Fruit fly (Drosophila melanogaster): ENCODE data around the gene borr.

Gene borr

DNA sequence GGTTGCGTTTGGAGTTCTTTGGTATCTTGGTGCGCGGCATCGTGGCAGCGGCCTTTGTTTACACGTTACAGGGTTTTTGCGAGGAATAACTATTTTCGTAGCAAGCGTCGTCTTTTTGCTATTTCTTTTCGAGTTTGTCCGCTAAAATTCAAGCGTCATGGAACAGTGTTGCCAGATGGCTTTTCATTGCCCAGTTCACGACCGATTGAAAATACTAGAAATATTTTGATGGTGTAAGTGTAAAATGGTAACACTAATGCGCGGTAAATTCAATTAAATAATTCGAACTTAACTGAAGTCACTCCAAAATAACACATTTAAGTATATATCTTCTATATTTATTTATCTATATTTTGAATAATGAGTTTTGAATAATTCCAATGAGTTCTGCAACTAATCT lies at the start of gene borr:
borr (minus strand) TSS at position 172 of the 400 bp plus-strand sequence.
- TF ChIP-seq Sox14 (GFP tag; optimal IDR thresholded peaks at IDR 0.05) = no peak
- TF ChIP-seq Eip78C (GFP tag) = peak; percentile 22

DNA sequence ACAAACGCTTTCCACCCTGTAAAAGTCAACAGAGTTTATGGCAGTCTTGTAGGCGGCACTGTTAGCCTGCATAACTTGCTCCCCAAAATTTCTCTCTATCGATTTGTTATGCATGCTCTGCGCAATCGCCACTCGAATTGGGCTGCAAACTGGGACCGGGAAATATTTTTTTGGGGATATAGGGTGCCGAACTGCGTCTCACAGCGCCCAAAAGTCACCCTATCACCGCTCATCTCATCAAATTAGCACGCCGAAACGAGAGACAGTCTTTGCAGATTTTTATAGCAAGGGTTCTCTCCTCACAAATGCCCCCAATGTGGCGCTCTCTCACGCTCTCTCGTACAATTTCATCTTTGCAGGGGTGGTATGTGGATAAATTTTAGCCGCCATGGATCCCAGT lies 19.2 kb upstream of the borr start:
- no peak for TF ChIP-seq Sox15 (GFP tag; optimal IDR thresholded peaks at IDR 0.05)
- TF ChIP-seq Hr4 (GFP tag; optimal IDR thresholded peaks at IDR 0.05) = no peak
- TF ChIP-seq CG8632 (GFP tag; optimal IDR thresholded peaks at IDR 0.05) = no peak
- TF ChIP-seq acj6 (GFP tag; optimal IDR thresholded peaks at IDR 0.05) = no peak
- no peak for TF ChIP-seq CG11762 (GFP tag; optimal IDR thresholded peaks at IDR 0.05; ENCODE audit: insufficient read depth)
- no peak for TF ChIP-seq CG1621 (tag; optimal IDR thresholded peaks at IDR 0.05)

DNA sequence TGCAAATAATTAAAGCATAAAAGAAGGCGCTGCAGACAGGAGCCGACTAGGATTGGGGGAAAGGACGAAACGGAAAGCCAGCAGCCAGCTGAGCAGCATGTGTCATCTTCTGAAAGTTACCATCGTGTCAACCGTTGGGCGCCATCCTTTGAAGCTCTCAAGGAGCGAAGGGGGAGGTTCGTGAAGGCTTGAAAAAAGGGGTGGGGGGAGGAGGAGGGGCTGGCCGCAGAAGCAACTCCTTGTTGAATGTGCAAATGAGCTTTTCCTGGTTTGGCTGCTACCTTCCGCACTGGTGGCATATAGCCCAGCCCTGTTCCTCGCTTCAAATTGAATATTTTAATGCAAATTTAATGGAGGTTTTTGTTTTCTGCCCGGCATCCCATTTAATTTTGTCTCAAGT lies 13.1 kb upstream of the borr start:
- TF ChIP-seq Gug (GFP tag; IDR thresholded peaks at IDR 0.05) = no peak
- TF ChIP-seq CG11902 (GFP tag; optimal IDR thresholded peaks at IDR 0.05) = no peak

DNA sequence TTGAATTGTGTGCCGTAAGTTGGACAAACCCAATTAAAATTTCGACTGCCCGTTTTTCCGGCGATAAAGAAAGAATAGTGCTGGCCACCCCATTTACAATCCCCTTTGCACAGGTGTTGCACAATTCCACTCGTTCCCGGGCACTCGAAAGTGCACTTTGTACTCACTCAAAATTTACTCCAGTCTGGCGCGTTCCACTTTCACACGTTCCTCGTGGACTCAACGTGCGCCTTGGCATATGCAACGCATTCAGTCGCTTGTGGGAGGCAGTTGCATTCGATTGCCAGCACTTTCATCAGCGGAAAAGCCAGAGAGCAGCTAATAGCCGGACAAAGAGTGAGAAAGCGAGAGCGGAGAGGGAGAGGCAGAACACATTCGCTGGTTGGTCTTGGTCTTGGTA lies 3.4 kb upstream of the borr start, which contains the start of gene Ggamma30A:
Ggamma30A (plus strand) TSS at position 248 of the 400 bp plus-strand sequence.
- TF ChIP-seq CG31627 (GFP tag; optimal IDR thresholded peaks at IDR 0.05) (no peak), Sox14 (GFP tag; optimal IDR thresholded peaks at IDR 0.05) (no peak), ss (GFP tag; optimal IDR thresholded peaks at IDR 0.05) (no peak), CG6854 (GFP tag; optimal IDR thresholded peaks at IDR 0.05) (no peak), CG11902 (GFP tag; optimal IDR thresholded peaks at IDR 0.05) (no peak), Sox102F (GFP tag; optimal IDR thresholded peaks at IDR 0.05) (no peak), pdm3 (GFP tag; optimal IDR thresholded peaks at IDR 0.05) (no peak)

DNA sequence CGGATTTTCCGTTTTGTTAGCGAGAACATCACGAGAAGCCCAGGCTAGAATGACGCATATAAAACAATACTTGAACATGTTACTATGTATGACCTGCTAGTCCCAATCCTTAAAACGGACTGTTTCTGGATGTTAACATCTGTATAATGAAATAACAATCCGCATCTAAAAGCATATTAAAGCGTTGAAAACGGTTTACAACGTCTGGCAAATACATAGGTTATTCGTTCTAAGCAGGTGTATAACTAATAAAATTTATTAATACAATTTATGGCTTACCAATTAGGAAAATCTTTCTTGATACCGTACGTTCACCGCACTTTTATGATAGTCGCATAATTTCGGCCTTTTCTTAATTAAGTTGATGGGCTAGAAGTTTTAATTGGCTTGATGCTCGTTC lies 1.8 kb upstream of the borr start, which contains the start of gene lectin-30A:
lectin-30A (minus strand) TSS at position 101 of the 400 bp plus-strand sequence.
- no peak for TF ChIP-seq CG3919 (GFP tag; optimal IDR thresholded peaks at IDR 0.05)
- TF ChIP-seq Eip93F (GFP tag; optimal IDR thresholded peaks at IDR 0.05) = no peak
- no peak for TF ChIP-seq CG32006 (GFP tag; optimal IDR thresholded peaks at IDR 0.05)
- TF ChIP-seq CG4318 (GFP tag; optimal IDR thresholded peaks at IDR 0.05) = no peak
- no peak for TF ChIP-seq svp (GFP tag)

DNA sequence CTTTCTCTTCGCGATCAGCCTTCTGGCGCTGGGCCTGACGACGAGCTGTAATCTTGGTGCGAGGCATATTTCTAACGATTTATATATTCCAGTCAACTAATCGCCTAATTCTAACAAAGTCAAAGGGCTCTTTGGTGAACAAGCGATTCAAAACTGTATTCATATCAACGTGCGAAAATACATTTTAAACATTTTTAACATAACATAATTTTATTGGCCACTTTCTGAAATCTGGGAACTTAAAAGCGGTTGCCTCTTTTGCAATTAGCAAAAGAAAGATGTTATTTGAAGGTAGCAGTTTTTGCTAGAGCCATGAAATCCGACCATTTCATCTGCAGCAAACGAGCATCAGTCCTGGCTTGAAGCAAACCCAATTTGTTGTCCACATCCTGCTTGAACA lies 2.0 kb downstream of the borr start, which contains the start of gene aust:
aust (minus strand) TSS at position 101 of the 400 bp plus-strand sequence.
- no peak for TF ChIP-seq net (GFP tag; optimal IDR thresholded peaks at IDR 0.05)
- TF ChIP-seq acj6 (GFP tag; optimal IDR thresholded peaks at IDR 0.05) = no peak
- no peak for TF ChIP-seq CG11902 (GFP tag; optimal IDR thresholded peaks at IDR 0.05)
- no peak for TF ChIP-seq achi (GFP tag; optimal IDR thresholded peaks at IDR 0.05)
- TF ChIP-seq CG6808 (GFP tag; optimal IDR thresholded peaks at IDR 0.05) = no peak
- no peak for TF ChIP-seq Gug (GFP tag; IDR thresholded peaks at IDR 0.05)
- no peak for TF ChIP-seq CG4318 (GFP tag; optimal IDR thresholded peaks at IDR 0.05)
- TF ChIP-seq CG3032 (tag; optimal IDR thresholded peaks at IDR 0.05) = no peak
- no peak for TF ChIP-seq CG34406 (GFP tag; optimal IDR thresholded peaks at IDR 0.05)
- TF ChIP-seq fd85E (GFP tag; optimal IDR thresholded peaks at IDR 0.05) = no peak
- TF ChIP-seq ss (GFP tag; optimal IDR thresholded peaks at IDR 0.05) = no peak
- no peak for TF ChIP-seq eg (GFP tag; IDR thresholded peaks at IDR 0.05)
- TF ChIP-seq CG7368 (GFP tag; optimal IDR thresholded peaks at IDR 0.05) = no peak
- no peak for TF ChIP-seq CG32006 (GFP tag; optimal IDR thresholded peaks at IDR 0.05)
- TF ChIP-seq CG6163 (GFP tag; IDR thresholded peaks at IDR 0.05) = no peak
- no peak for TF ChIP-seq topi (GFP tag; optimal IDR thresholded peaks at IDR 0.05)
- TF ChIP-seq fkh (GFP tag; optimal IDR thresholded peaks at IDR 0.05) = no peak
- no peak for TF ChIP-seq Hr39 (GFP tag; optimal IDR thresholded peaks at IDR 0.05)
- no peak for TF ChIP-seq CG10631 (GFP tag; optimal IDR thresholded peaks at IDR 0.05)
